Worm (Caenorhabditis elegans) whole organism, L2 larva: ENCODE measurements around the gene aldo-2.
A peak's percentile ranks its signal among the peaks of the same experiment; 100 is the strongest.

Experiments
- C34F6.9 ChIP-seq: fragments of 150-350 bp; optimal IDR thresholded peaks from 2 replicates; lab custom pipeline; 2014; ENCODE audit warnings: missing biosample characterization, missing genetic modification characterization
- F13H6.1 ChIP-seq: sonication (generic microtip); optimal IDR thresholded peaks from 2 replicates; lab custom pipeline; 2016; ENCODE audit warnings: missing genetic modification characterization, missing compliant biosample characterization
- R02D3.7 ChIP-seq: fragments of 150-350 bp; optimal IDR thresholded peaks from 2 replicates; lab custom pipeline; 2014; ENCODE audit warnings: missing biosample characterization, missing genetic modification characterization
- ZK546.5 ChIP-seq: sonication (generic microtip); optimal IDR thresholded peaks from 2 replicates; lab custom pipeline; 2017; ENCODE audit warnings: missing biosample characterization, missing genetic modification characterization
- alr-1 ChIP-seq: fragments of 150-350 bp; optimal IDR thresholded peaks from 2 replicates; lab custom pipeline; 2014; ENCODE audit warnings: missing biosample characterization, missing genetic modification characterization
- aly-2 ChIP-seq: fragments of 150-350 bp; optimal IDR thresholded peaks from 2 replicates; lab custom pipeline; 2014; ENCODE audit warnings: missing biosample characterization, missing genetic modification characterization
- ama-1 ChIP-seq: fragments of 150-350 bp; optimal IDR thresholded peaks from 2 replicates; lab custom pipeline; 2018; ENCODE audit warnings: inconsistent platforms
- blmp-1 ChIP-seq: sonication (generic microtip); optimal IDR thresholded peaks from 2 replicates; lab custom pipeline; 2017; ENCODE audit warnings: missing genetic modification characterization, mild to moderate bottlenecking, missing compliant biosample characterization, antibody characterized with exemption, moderate library complexity; ENCODE audit not compliant: insufficient read depth
- ceh-16 ChIP-seq: fragments of 150-350 bp; optimal IDR thresholded peaks from 2 replicates; lab custom pipeline; 2014; ENCODE audit warnings: missing biosample characterization, missing genetic modification characterization
- ceh-82 ChIP-seq: fragments of 150-350 bp; optimal IDR thresholded peaks from 2 replicates; lab custom pipeline; 2014; ENCODE audit warnings: missing biosample characterization, missing genetic modification characterization
- crh-2 ChIP-seq: sonication (generic microtip); optimal IDR thresholded peaks from 2 replicates; lab custom pipeline; 2017; ENCODE audit warnings: missing biosample characterization, missing genetic modification characterization
- dmd-4 ChIP-seq: sonication (generic microtip); optimal IDR thresholded peaks from 2 replicates; lab custom pipeline; 2017; ENCODE audit warnings: missing biosample characterization, missing genetic modification characterization
- egl-27 ChIP-seq: sonication (generic microtip); optimal IDR thresholded peaks from 3 replicates; lab custom pipeline; 2017; ENCODE audit warnings: missing biosample characterization, missing genetic modification reagents, missing genetic modification characterization
- elt-1 ChIP-seq: fragments of 150-350 bp; optimal IDR thresholded peaks from 2 replicates; lab custom pipeline; 2014; ENCODE audit warnings: missing biosample characterization, missing genetic modification characterization
- elt-3 ChIP-seq: sonication (generic microtip); optimal IDR thresholded peaks from 2 replicates; lab custom pipeline; 2017; ENCODE audit warnings: missing biosample characterization, missing genetic modification characterization
- gmeb-1 ChIP-seq: fragments of 150-350 bp; optimal IDR thresholded peaks from 2 replicates; lab custom pipeline; 2014; ENCODE audit warnings: missing biosample characterization, missing genetic modification characterization
- lin-11 ChIP-seq: fragments of 150-350 bp; sonication (generic microtip); optimal IDR thresholded peaks from 2 replicates; lab custom pipeline; 2014; ENCODE audit warnings: missing biosample characterization, missing genetic modification characterization, inconsistent platforms, mixed read lengths
- lin-39 ChIP-seq: fragments of 150-350 bp; optimal IDR thresholded peaks from 2 replicates; lab custom pipeline; 2014; ENCODE audit warnings: missing biosample characterization, missing genetic modification reagents, missing genetic modification characterization
- lsy-2 ChIP-seq, 2 experiments: fragments of 150-350 bp in 1 of 2; sonication (generic microtip) in 1 of 2; optimal IDR thresholded peaks; 2 replicates each; lab custom pipeline; 2014 to 2017; ENCODE audit warnings: missing biosample characterization in 2 of 2, missing genetic modification characterization in 2 of 2
- mab-5 ChIP-seq: fragments of 150-350 bp; optimal IDR thresholded peaks from 2 replicates; lab custom pipeline; 2014; ENCODE audit warnings: missing biosample characterization, missing genetic modification characterization
- mbf-1 ChIP-seq: sonication (generic microtip); optimal IDR thresholded peaks from 2 replicates; lab custom pipeline; 2017; ENCODE audit warnings: missing biosample characterization, missing genetic modification characterization
- mdl-1 ChIP-seq, 2 experiments: fragments of 150-350 bp in 1 of 2; sonication (generic microtip) in 1 of 2; optimal IDR thresholded peaks; 2 replicates each; lab custom pipeline; 2017; ENCODE audit warnings: missing biosample characterization in 2 of 2, missing genetic modification characterization in 2 of 2
- nhr-10 ChIP-seq: sonication (generic microtip); optimal IDR thresholded peaks from 2 replicates; lab custom pipeline; 2017; ENCODE audit warnings: missing biosample characterization, missing genetic modification characterization
- nhr-11 ChIP-seq: fragments of 150-350 bp; optimal IDR thresholded peaks from 2 replicates; lab custom pipeline; 2014; ENCODE audit warnings: missing biosample characterization, missing genetic modification characterization
- nhr-12 ChIP-seq: fragments of 150-350 bp; optimal IDR thresholded peaks from 2 replicates; lab custom pipeline; 2014; ENCODE audit warnings: missing biosample characterization, missing genetic modification characterization
- nhr-129 ChIP-seq: fragments of 150-350 bp; optimal IDR thresholded peaks from 2 replicates; lab custom pipeline; 2014; ENCODE audit warnings: missing biosample characterization, missing genetic modification characterization
- nhr-21 ChIP-seq: fragments of 150-350 bp; optimal IDR thresholded peaks from 2 replicates; lab custom pipeline; 2014; ENCODE audit warnings: missing biosample characterization, missing genetic modification characterization
- nhr-23 ChIP-seq: fragments of 150-350 bp; optimal IDR thresholded peaks from 2 replicates; lab custom pipeline; 2014; ENCODE audit warnings: missing biosample characterization, missing genetic modification reagents, missing genetic modification characterization
- nhr-237 ChIP-seq: fragments of 150-350 bp; optimal IDR thresholded peaks from 2 replicates; lab custom pipeline; 2014; ENCODE audit warnings: missing biosample characterization, missing genetic modification characterization
- nhr-25 ChIP-seq: fragments of 150-350 bp; sonication (generic microtip); optimal IDR thresholded peaks from 3 replicates; lab custom pipeline; 2014; ENCODE audit warnings: missing biosample characterization, missing genetic modification characterization
- nhr-77 ChIP-seq: fragments of 150-350 bp; optimal IDR thresholded peaks from 2 replicates; lab custom pipeline; 2014; ENCODE audit warnings: missing biosample characterization, missing genetic modification characterization
- peb-1 ChIP-seq: fragments of 150-350 bp; optimal IDR thresholded peaks from 2 replicates; lab custom pipeline; 2014; ENCODE audit warnings: missing biosample characterization, missing genetic modification characterization
- sem-4 ChIP-seq: fragments of 150-350 bp; optimal IDR thresholded peaks from 2 replicates; lab custom pipeline; 2014; ENCODE audit warnings: missing biosample characterization, missing genetic modification reagents, missing genetic modification characterization
- skn-1 ChIP-seq: sonication (generic microtip); optimal IDR thresholded peaks from 2 replicates; lab custom pipeline; 2017; ENCODE audit warnings: missing biosample characterization, missing genetic modification characterization
- sma-3 ChIP-seq: sonication (generic microtip); optimal IDR thresholded peaks from 2 replicates; lab custom pipeline; 2016; ENCODE audit warnings: missing genetic modification reagents, missing genetic modification characterization, missing compliant biosample characterization
- snpc-4 ChIP-seq: fragments of 150-350 bp; optimal IDR thresholded peaks from 2 replicates; lab custom pipeline; 2014; ENCODE audit warnings: missing biosample characterization, missing genetic modification characterization
- unc-55 ChIP-seq: fragments of 150-350 bp; sonication (generic microtip); optimal IDR thresholded peaks from 3 replicates; lab custom pipeline; 2014; ENCODE audit warnings: missing biosample characterization, missing genetic modification reagents, missing genetic modification characterization
- zag-1 ChIP-seq: fragments of 150-350 bp; optimal IDR thresholded peaks from 2 replicates; lab custom pipeline; 2014; ENCODE audit warnings: missing biosample characterization, missing genetic modification characterization
- ztf-1 ChIP-seq: fragments of 200-800 bp; sonication (Bioruptor generic); conservative IDR thresholded peaks from 2 replicates; pipeline ENCODE4 v1.3.6; 2022; ENCODE audit warnings: missing genetic modification characterization, missing compliant biosample characterization
- ztf-11 ChIP-seq: sonication (generic microtip); optimal IDR thresholded peaks from 2 replicates; lab custom pipeline; 2017; ENCODE audit warnings: missing biosample characterization, missing genetic modification characterization
- ztf-4 ChIP-seq: fragments of 150-350 bp; optimal IDR thresholded peaks from 2 replicates; lab custom pipeline; 2014; ENCODE audit warnings: missing biosample characterization, missing genetic modification characterization

The aldo-2 gene

DNA sequence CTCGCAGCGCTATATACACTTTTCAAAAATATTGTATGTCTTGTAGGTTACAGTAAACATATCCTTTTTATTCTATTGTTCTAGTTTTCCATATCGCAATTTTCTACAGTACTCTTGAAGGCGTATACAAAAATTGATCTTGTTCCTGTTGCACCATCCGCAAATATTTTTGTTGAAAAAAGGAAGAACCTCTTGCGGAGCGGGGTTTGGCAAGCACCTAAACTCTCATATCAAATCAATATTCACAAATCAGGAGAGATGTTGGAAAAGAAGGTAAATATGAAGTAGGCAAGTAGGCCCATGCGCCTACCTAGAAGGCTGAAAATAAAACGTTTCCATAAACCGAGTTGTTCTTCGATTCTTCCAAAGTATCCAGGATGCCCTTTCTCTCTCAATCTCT lies 7.6 kb upstream of the aldo-2 start, which contains the start of gene C28H8.5:
TSS of gene C28H8.5 (plus strand) at position 301 of the 400 bp plus-strand sequence.
- TF ChIP-seq crh-2 (tag; lab: Kevin White, UChicago) (no peak), C34F6.9 (no peak), skn-1 (tag; lab: Kevin White, UChicago) (no peak)

- TF ChIP-seq mbf-1 (tag; lab: Kevin White, UChicago) (no peak), nhr-10 (no peak), ama-1 (no peak), zag-1 (tag; lab: Kevin White, UChicago) (no peak), nhr-12 (tag; lab: Kevin White, UChicago) (no peak), ztf-4 (tag; lab: Kevin White, UChicago) (no peak), ztf-1 (no peak), elt-3 (no peak), sem-4 (tag; lab: Kevin White, UChicago) (no peak), ZK546.5 (tag; lab: Kevin White, UChicago) (no peak), F13H6.1 (tag; lab: Kevin White, UChicago) (no peak), nhr-25 (tag; lab: Kevin White, UChicago) (no peak), C34F6.9 (no peak), gmeb-1 (tag; lab: Kevin White, UChicago) (no peak), ceh-16 (no peak), unc-55 (GFP tag; lab: Kevin White, UChicago) (no peak)
These were observed 7.1 kb upstream of the aldo-2 start for ce11 chrIII:5883517-5883916.

- TF ChIP-seq ceh-16 (no peak), R02D3.7 (no peak), gmeb-1 (tag; lab: Kevin White, UChicago) (no peak), ZK546.5 (tag; lab: Kevin White, UChicago) (no peak), aly-2 (tag; lab: Kevin White, UChicago) (no peak), mdl-1 (tag; optimal IDR thresholded peaks at IDR 0.05; lab: Kevin White, UChicago) (no peak), elt-1 (tag; lab: Kevin White, UChicago) (no peak), peb-1 (tag; lab: Kevin White, UChicago) (no peak), lsy-2 (tag; optimal IDR thresholded peaks at IDR 0.05; lab: Kevin White, UChicago) (no peak), nhr-77 (no peak), egl-27 (tag; lab: Kevin White, UChicago) (no peak), C34F6.9 (no peak), snpc-4 (tag; lab: Kevin White, UChicago) (no peak), nhr-129 (tag; lab: Kevin White, UChicago) (no peak), nhr-11 (no peak), ztf-4 (tag; lab: Kevin White, UChicago) (no peak), dmd-4 (tag; lab: Kevin White, UChicago) (no peak), nhr-23 (tag; lab: Kevin White, UChicago) (no peak), elt-3 (no peak)
These were observed 6.4 kb upstream of the aldo-2 start, which contains the start of gene F01F1.14 for ce11 chrIII:5882823-5883222. Gene F01F1.14 (minus strand): TSS chrIII:5882923.

ce11 chrIII:5882284-5882683 lies 5.9 kb upstream of the aldo-2 start:
- TF ChIP-seq R02D3.7 (no peak), C34F6.9 (no peak)

DNA sequence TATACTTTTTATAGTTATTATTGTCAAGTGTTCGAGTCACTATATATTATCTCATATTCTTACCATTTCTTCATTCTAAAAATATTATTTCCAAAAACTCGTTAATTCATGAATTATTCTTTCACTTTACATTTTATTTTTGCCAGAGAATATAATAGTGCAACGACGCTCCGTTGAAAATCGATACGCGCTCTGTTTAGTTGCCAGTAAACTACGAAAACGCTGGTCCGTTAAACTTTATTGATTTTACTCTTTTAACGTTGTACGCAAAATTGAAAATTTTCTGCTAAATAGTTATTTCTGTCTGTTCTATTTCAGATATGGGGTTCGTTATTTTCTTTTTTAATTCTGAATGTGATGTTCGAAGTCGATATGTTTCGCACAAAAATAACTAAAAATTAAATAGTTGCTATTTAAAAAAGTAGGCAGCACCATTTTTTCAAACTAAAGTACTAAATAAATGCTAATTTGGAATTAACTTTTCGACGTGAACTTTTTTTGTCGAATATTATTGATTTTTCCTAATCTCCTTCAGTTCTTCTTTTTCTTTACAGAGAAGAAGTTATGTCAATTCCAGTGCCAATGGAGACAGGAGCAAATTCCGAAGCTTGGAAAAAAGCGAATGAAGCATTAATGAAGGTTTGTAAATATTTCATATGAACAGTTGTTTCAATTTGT lies 3.0 kb upstream of the aldo-2 start, which contains the start of gene hpo-10:
TSS of gene hpo-10 (plus strand) at position 199 of the 678 bp plus-strand sequence.
- TF ChIP-seq unc-55 (GFP tag; lab: Kevin White, UChicago) (peak; percentile 55), aly-2 (tag; lab: Kevin White, UChicago) (no peak), nhr-129 (tag; lab: Kevin White, UChicago) (no peak), lin-11 (tag; lab: Kevin White, UChicago) (no peak), egl-27 (tag; lab: Kevin White, UChicago) (no peak), ztf-11 (tag; lab: Kevin White, UChicago) (no peak), ceh-16 (no peak), ztf-1 (no peak), snpc-4 (tag; lab: Kevin White, UChicago) (no peak), ama-1 (no peak), sma-3 (GFP tag; lab: Kevin White, UChicago) (no peak), nhr-11 (no peak), lsy-2 (tag; optimal IDR thresholded peaks at IDR 0.05; lab: Kevin White, UChicago) (peak; percentile 9 to 57), nhr-21 (tag; lab: Kevin White, UChicago) (no peak), blmp-1 (no peak), mab-5 (tag; lab: Kevin White, UChicago) (no peak), gmeb-1 (tag; lab: Kevin White, UChicago) (peak; percentile 1), lin-39 (tag; lab: Kevin White, UChicago) (no peak), R02D3.7 (no peak), alr-1 (no peak), sem-4 (tag; lab: Kevin White, UChicago) (no peak), zag-1 (tag; lab: Kevin White, UChicago) (no peak), mbf-1 (tag; lab: Kevin White, UChicago) (no peak), ztf-4 (tag; lab: Kevin White, UChicago) (no peak), nhr-25 (tag; lab: Kevin White, UChicago) (peak; percentile 17), ceh-82 (tag; lab: Kevin White, UChicago) (no peak), C34F6.9 (peak; percentile 56), nhr-10 (no peak), nhr-23 (tag; lab: Kevin White, UChicago) (no peak), nhr-237 (tag; lab: Kevin White, UChicago) (no peak), F13H6.1 (tag; lab: Kevin White, UChicago) (no peak)
